Worm (Caenorhabditis elegans) whole organism, dauer: Measurements from ENCODE around the gene Y53G8AM.4.
"Not testable (repeated sequence)": the region's sequence is repeated elsewhere in the genome, so short reads cannot be mapped to it uniquely, and the experiment has no call there.

ENCODE experiments used
- unc-62 ChIP-seq: sonication (generic microtip); optimal IDR thresholded peaks from 2 replicates; lab custom pipeline; 2017; ENCODE audit warnings: missing biosample characterization, missing genetic modification reagents, missing genetic modification characterization

Gene Y53G8AM.4

DNA sequence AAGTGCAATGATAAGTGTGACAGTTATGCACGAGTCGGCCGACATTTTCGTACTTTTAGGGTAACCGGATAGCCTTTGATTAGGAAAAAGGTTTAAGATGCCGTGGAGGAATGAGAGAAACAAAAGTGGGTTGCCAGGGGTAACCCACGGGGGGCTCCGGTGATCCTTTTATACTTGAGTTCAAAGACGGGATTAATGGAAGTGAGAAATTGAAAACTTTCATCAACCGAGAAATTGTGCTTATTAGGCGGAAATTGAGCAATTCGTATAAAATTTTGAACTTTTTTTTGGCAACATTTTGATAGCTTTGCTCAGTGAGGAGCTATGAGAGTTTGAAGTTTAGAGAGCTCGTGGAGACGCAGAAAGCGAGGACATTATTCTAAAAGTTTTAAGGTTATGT is at the start of gene Y53G8AM.4:
TSS of gene Y53G8AM.4 (minus strand) at position 101 of the 400 bp plus-strand sequence.
- no peak for TF ChIP-seq unc-62 (GFP tag; lab: Kevin White, UChicago)

DNA sequence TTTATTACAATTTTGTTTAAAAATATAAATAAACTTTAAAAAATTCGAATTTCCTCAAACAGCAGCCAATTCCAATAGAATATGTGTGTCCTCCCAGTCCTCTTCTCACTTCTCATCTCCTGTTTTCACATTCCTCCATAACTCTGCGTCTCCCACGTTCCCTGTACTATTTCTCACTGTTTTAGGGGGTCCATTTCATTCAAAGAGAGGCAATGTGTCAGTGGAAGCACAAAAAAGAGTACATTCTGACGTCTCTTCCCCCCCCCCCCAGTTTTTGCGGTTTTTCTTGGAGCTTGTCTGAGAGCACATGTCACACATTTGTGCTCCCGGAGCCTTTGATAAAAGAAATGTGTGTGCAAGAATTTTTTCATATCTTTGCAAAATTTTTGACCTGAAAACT is 49.1 kb upstream of the Y53G8AM.4 start:
- no peak for TF ChIP-seq unc-62 (GFP tag; lab: Kevin White, UChicago)

DNA sequence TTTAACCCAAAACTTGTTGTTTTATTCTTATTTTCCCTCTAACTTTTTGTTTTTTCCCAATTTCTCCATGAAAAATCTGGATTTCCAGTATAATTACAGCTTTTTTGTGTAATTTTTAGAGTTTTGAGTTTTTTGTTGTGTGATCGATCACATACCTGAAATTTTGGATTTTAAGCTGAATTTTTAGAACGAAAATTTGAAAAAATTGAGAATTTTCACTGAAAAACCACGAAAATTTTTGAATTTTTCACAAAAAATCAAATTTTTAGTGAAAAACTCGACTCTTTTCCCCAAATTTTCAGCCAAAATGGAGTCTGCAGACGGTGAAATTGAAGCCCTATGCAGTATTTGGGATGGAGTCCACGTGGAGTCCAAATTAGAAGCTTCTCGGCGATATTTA is 41.7 kb upstream of the Y53G8AM.4 start, which contains the start of gene Y53G8AR.5:
TSS of gene Y53G8AR.5 (plus strand) at position 301 of the 400 bp plus-strand sequence.
- no peak for TF ChIP-seq unc-62 (GFP tag; lab: Kevin White, UChicago)

DNA sequence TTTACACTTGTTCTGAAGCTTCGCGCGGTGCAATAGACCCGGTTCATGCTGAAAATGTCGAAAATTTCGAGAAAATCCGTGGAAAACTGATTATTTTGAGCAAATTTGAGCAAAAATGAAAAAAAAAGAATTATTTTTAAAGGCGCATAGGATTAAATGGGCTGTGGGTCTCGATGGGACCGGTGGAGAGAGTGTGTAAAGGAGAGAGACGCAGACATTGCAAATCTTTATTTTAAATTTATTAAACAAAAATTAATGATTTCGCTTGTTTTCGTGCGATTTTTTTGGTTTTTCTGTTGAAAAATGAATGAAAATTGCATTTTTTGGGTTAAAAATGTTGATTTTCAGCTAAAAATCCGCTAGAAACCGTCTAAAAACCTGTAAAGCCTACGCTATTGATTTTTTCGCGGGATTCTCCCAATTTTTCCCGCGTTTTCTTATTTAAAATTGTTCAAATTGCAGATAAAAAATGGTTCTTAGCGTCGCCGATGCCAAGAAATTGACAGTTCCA is 38.9 kb upstream of the Y53G8AM.4 start, which contains the start of the genes Y53G8AR.8 and Y53G8AR.6:
TSS of gene Y53G8AR.8 (minus strand) at position 48 of the 511 bp plus-strand sequence.
TSS of gene Y53G8AR.6 (plus strand) at position 461 of the 511 bp plus-strand sequence.
- no peak for TF ChIP-seq unc-62 (GFP tag; lab: Kevin White, UChicago)

DNA sequence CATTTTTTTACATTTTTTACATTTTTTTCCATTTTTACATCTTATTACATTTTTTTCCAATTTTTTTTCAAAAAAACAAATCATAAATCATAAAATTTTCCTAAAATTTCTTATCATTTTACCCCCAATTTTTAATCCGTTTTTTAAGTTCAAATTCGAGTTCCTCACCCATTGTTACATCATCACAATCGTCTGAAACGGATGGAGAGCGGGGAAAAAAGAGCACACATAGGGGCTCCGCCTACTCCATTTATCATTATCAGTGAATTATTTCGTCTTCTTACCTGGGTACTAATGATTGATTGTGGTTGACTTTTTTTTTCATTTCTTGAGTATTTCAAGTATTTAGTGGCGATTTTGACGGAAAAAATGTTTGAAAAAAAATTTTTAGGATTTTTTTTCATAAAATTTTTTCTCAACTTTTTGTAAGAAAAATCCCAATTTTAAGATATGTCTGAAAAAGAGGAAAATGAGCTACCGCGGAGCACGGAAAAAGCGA is 26.4 kb upstream of the Y53G8AM.4 start, which contains the start of gene mfsd-8:
TSS of gene mfsd-8 (plus strand) at position 449 of the 499 bp plus-strand sequence.
- no peak for TF ChIP-seq unc-62 (GFP tag; lab: Kevin White, UChicago)

DNA sequence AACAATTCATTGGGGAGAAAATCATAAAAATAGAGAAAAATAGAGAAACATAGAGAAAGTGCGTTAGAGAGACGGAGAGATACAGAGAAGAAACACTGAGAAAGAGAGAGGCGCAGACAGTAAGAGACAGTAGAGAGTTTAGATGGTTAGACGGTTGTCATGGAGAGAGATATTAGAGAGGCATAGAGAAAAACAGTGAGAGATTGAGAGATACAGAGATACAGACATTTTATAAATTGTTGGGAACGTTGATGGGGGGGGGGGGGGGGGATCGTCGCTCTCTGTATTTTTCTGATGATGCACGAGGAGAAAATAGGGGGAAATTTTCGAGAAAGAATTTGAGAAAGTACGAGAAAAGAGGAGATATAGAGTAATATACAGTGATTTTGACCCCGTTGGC is 23.8 kb upstream of the Y53G8AM.4 start:
- no peak for TF ChIP-seq unc-62 (GFP tag; lab: Kevin White, UChicago)

DNA sequence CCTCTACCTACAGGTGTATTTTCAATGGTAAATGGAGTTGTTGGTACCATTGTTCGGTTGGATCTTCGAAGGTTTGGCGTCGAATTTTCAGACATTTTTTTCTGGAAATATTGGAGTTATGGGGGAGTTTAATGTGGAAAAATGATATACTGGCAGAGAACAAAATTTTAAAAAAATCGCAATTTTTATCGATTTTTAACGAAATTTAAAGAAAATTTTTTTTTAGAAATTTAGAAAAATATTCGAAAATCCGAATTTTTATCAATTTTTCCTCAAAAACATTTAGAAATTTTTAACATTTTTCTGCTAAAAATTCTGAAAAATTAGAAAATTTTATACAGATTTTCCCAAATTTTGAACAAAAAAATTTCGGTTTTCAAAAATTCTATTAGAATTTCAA is 23.1 kb upstream of the Y53G8AM.4 start, which contains the start of gene Y53G8AM.8:
TSS of gene Y53G8AM.8 (minus strand) at position 101 of the 400 bp plus-strand sequence.
- TF ChIP-seq unc-62 (GFP tag; lab: Kevin White, UChicago): no peak

DNA sequence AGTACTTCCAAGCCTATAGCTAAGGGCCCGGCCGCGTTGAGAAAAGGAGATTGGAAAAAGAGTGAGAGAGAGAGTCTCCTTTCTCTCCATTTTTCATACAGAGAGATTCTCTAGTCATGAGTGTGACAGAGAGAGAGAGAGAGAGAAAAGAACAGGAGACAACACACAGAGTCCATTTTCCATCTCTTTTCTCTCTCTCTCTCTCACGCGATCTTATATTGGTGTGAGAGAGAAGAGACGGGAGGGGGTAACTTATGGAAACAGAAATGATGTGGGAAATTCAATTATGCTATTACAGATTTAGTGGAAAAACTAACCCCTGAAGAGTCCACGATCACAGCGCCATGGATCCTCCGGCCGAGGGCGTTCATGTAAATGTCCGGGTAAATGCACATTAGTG is 17.7 kb upstream of the Y53G8AM.4 start:
- no peak for TF ChIP-seq unc-62 (GFP tag; lab: Kevin White, UChicago)

DNA sequence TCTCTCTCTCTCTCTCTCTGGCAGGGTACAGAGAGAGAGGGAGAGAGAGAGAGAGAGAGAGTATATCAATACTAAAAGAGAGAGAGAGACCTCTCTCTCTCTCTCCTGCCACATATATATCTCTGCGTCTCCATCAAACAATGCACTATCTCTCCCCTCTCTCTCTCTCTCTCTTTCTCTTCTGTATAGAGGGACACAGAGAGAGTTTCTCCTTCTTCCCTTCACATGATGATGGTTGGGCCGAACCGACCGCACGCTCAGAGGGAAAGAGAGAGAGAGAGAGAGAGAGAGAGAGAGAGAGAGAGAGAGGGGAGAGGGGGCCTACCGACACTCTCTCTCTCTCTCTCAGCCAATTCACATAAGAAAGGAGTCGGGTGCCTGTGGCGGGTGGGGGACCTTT is 16.2 kb upstream of the Y53G8AM.4 start:
- no peak for TF ChIP-seq unc-62 (GFP tag; lab: Kevin White, UChicago)

DNA sequence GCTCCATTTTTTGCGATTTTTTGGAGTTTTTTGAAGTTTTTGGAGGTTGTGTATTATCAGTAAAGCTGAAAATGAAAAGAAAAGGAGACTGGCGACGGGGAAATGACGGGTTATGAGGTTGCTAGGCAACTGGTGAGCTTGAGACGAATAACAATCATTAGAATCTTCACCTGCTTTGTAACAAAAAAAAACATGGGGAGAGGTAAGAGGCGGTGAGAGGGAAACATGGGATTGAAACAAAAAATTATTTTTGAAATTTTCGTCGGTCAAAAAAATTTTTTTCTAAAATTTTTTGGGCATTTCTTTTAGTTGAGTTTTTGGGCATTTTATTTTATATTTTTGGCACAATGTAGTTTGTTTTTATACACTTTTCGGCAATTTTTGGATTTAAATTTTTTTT is 11.1 kb upstream of the Y53G8AM.4 start, which contains the start of gene Y53G8AM.7:
TSS of gene Y53G8AM.7 (minus strand) at position 101 of the 400 bp plus-strand sequence.
- no peak for TF ChIP-seq unc-62 (GFP tag; lab: Kevin White, UChicago)

DNA sequence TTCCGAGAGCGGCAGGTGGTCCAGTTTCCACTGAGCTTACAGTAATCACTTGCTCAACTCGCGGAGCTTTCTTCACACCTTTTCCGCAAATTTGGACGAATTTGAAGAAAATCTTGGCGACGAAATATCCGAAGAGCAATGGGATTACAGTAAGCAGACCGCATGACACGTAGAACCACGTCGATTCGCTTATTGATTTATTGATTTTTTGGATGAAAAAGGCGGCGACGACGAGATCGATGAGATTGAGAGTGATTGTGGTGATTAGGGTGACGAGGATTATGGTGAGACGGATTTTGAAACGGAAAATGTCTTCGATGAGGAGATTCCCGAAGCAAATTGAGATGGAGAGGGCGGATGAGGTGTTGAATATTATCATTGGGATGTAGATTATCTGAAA is 8.2 kb upstream of the Y53G8AM.4 start:
- no peak for TF ChIP-seq unc-62 (GFP tag; lab: Kevin White, UChicago)

DNA sequence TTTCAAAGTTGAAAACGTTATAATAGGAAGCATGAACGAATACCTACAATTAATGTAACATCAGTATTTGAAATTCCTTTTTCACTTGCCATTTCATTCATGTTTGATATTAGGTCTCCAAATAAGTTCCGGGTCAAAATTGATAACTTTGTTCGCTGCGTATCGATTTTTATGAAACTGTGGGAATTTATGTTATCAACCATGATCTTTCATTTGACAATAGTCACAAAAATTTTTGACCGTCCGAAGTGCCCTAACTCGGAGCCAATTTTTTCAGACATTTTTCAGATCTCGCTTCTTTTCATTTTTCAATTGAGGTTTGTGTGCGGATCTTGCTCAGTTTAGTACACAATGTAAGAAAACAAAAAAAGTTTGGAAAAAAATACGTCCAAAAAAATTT is 4.2 kb upstream of the Y53G8AM.4 start, which contains the start of gene Y53G8AM.6:
TSS of gene Y53G8AM.6 (minus strand) at position 101 of the 400 bp plus-strand sequence.
- not testable (repeated sequence) for TF ChIP-seq unc-62 (GFP tag; lab: Kevin White, UChicago)

DNA sequence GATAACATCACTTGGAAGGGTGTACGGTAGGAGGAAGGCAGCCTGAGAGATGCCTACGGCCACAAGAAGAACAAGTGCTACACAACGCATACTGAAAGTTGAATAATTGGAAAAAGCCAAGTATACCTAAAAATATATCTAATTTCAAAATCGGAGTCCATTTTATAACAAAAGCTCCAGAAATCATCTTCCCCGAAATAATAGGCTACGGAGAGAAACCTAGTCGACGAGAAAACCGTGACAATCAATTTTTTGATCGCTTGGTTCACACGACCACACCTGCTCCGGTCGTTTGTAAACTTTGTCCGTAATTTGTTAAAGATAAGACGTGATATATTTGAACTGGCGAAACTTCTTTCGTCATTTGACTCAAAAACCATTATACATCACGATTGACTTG is 2.8 kb upstream of the Y53G8AM.4 start, which contains the start of gene nspg-7.2:
TSS of gene nspg-7.2 (minus strand) at position 101 of the 400 bp plus-strand sequence.
- no peak for TF ChIP-seq unc-62 (GFP tag; lab: Kevin White, UChicago)

DNA sequence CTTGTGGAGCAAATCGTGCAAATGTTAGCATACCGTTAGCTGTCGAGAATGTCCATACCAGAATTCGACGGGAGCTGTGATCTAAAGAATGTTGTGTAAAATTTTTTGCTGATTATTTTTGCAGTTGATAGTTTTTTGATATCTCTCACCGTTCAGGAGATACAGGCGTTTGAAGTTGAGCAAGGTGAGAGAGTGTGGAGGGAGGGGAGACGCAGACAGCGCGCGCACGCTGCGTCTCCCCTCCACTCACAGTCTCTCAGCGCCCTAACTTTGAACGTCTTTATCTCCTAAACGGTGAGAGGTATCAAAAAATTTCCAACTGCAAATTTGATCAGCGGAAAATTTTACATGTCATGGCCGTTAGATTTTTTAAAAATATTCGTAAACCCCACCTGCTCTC is 452 bp downstream of the Y53G8AM.4 start:
- TF ChIP-seq unc-62 (GFP tag; lab: Kevin White, UChicago): no peak

DNA sequence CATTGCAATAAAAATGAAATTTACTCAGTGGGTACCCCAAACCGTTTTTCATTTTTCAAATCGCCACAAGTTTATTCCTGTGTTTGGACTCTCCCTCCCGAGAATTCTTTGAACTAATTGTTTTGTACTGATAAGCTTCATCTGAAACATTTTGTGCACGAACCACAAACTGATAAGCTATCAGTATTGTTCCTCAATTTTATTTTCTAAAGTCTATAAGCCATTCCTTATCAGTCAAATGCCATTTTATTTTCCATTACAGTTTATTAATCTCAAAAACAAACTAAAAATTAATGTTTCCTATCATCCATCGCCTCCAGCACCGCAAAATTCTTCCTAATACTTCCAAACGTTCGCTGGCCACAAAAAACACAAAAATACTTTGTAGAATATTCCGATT is 1.7 kb downstream of the Y53G8AM.4 start:
- no peak for TF ChIP-seq unc-62 (GFP tag; lab: Kevin White, UChicago)

DNA sequence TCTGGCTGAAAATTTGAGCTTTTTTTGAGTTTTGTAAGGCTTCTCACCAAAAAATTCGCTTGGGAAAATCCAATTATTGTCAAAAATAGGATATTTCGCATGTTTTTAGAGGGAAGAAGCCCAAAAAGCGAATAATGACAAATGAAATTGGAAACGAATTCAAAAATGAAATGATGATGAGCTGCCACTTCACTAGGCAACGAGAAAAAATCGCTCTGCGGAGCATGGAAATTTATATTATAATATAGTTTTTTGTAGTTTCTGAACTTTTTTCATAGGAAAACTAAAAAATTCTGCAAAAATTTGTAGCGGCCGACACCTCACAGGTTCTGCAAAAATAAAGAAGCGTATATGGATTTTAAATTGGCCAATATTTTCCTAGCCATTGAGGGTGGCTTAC is 2.4 kb downstream of the Y53G8AM.4 start, which contains the start of gene Y53G8AL.3:
TSS of gene Y53G8AL.3 (minus strand) at position 101 of the 400 bp plus-strand sequence.
- TF ChIP-seq unc-62 (GFP tag; lab: Kevin White, UChicago): no peak
